Worm (Caenorhabditis elegans) whole organism, L4 larva: ENCODE results near the gene F55C12.4.

Source experiments
- dmd-9 ChIP-seq: fragments of 200-800 bp; sonication (Bioruptor generic); IDR thresholded peaks from 2 replicates; pipeline ENCODE4 v1.3.6; 2022; ENCODE audit warnings: missing genetic modification reagents, missing genetic modification characterization, missing compliant biosample characterization
- mdl-1 ChIP-seq, 2 experiments: fragments of 150-350 bp in 1 of 2; sonication (generic microtip) in 1 of 2; optimal IDR thresholded peaks; 2 replicates each; lab custom pipeline; 2014 to 2017; ENCODE audit warnings: missing biosample characterization in 2 of 2, missing genetic modification characterization in 2 of 2
- nhr-237 ChIP-seq: sonication (generic microtip); optimal IDR thresholded peaks from 2 replicates; lab custom pipeline; 2017; ENCODE audit warnings: missing biosample characterization, missing genetic modification characterization
- set-16 ChIP-seq: fragments of 200-800 bp; sonication (Bioruptor generic); IDR thresholded peaks from 2 replicates; pipeline ENCODE4 v1.3.6; 2022; ENCODE audit warnings: missing genetic modification reagents, missing genetic modification characterization, missing compliant biosample characterization

DNA sequence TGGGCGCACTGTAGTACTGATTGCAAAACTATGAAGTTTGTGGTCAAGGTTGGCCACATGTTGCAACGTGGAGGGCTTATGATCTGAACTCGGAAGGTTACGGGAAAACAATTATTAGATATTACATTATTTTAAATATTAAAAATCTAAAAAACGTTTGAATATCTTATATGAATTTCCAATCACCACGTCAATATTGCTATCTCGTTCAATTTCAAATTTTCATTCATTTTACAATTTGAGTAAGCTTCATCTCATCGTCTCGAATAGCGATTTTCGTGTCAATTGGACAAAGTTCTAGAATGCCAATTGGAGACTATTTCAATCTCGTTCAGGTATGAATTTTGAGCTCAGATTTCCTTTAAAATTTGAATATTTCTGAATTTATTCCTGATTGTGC is 41.9 kb downstream of the F55C12.4 start, which contains the start of gene ZK1248.20:
- TF ChIP-seq mdl-1 (tag; optimal IDR thresholded peaks at IDR 0.05; lab: Kevin White, UChicago) (no peak), set-16 (GFP tag; lab: Robert Waterston, UW) (no peak), nhr-237 (no peak), dmd-9 (no peak)
